Worm (Caenorhabditis elegans): ENCODE measurements around the gene pals-21.

pals-21 gene

ce11 chrIII:1401497-1401990 is 21.1 kb upstream of the pals-21 start, which contains the start of gene pals-19:
pals-19 (plus strand) TSS chrIII:1401940.
- TF ChIP-seq unc-55 (GFP tag; optimal IDR thresholded peaks at IDR 0.05) (no peak), fos-1 (tag; optimal IDR thresholded peaks at IDR 0.05) (peak; percentile 82)

ce11 chrIII:1399670-1400069 is 19.2 kb upstream of the pals-21 start, which contains the start of gene pals-16:
pals-16 (plus strand) TSS chrIII:1399970.
- TF ChIP-seq C34F6.9 (tag; optimal IDR thresholded peaks at IDR 0.05) (no peak), nhr-129 (tag; optimal IDR thresholded peaks at IDR 0.05) (no peak), mdl-1 (tag; optimal IDR thresholded peaks at IDR 0.05) (no peak), F13H6.1 (tag; optimal IDR thresholded peaks at IDR 0.05) (no peak), crh-2 (tag; optimal IDR thresholded peaks at IDR 0.05) (no peak), elt-3 (tag; optimal IDR thresholded peaks at IDR 0.05) (no peak), Y55F3AM.14 (GFP tag; optimal IDR thresholded peaks at IDR 0.05) (no peak), egl-27 (tag; optimal IDR thresholded peaks at IDR 0.05) (no peak), gmeb-1 (tag; optimal IDR thresholded peaks at IDR 0.05) (no peak), alr-1 (tag; optimal IDR thresholded peaks at IDR 0.05) (no peak), nhr-237 (tag; optimal IDR thresholded peaks at IDR 0.05) (no peak), sma-9 (GFP tag; optimal IDR thresholded peaks at IDR 0.05) (no peak), sma-9 (tag; optimal IDR thresholded peaks at IDR 0.05) (no peak), ztf-4 (tag; optimal IDR thresholded peaks at IDR 0.05) (no peak), mab-5 (tag; optimal IDR thresholded peaks at IDR 0.05) (no peak), peb-1 (tag; optimal IDR thresholded peaks at IDR 0.05) (no peak), nhr-25 (tag; optimal IDR thresholded peaks at IDR 0.05) (no peak), fos-1 (tag; optimal IDR thresholded peaks at IDR 0.05) (no peak), aly-2 (tag; optimal IDR thresholded peaks at IDR 0.05) (no peak)

ce11 chrIII:1398183-1398582 is 17.7 kb upstream of the pals-21 start:
- no peak for TF ChIP-seq sem-4 (tag; optimal IDR thresholded peaks at IDR 0.05)
- TF ChIP-seq mab-5 (tag; optimal IDR thresholded peaks at IDR 0.05): no peak
- TF ChIP-seq fos-1 (tag; optimal IDR thresholded peaks at IDR 0.05): peak; percentile 91
- peak; percentile 45 for TF ChIP-seq sma-9 (GFP tag; optimal IDR thresholded peaks at IDR 0.05)
- no peak for TF ChIP-seq sma-9 (tag; optimal IDR thresholded peaks at IDR 0.05)

ce11 chrIII:1395355-1395754 is 14.9 kb upstream of the pals-21 start:
- no peak for TF ChIP-seq nhr-23 (tag; optimal IDR thresholded peaks at IDR 0.05)
- TF ChIP-seq fos-1 (tag; optimal IDR thresholded peaks at IDR 0.05): peak; percentile 49
- no peak for TF ChIP-seq nhr-77 (tag; optimal IDR thresholded peaks at IDR 0.05)

ce11 chrIII:1392763-1393162 is 12.3 kb upstream of the pals-21 start:
- TF ChIP-seq sma-9 (GFP tag; optimal IDR thresholded peaks at IDR 0.05) (peak; percentile 2), sma-9 (tag; optimal IDR thresholded peaks at IDR 0.05) (no peak), F13H6.1 (tag; optimal IDR thresholded peaks at IDR 0.05) (peak; percentile 6), ztf-1 (GFP tag; conservative IDR thresholded peaks at IDR 0.05) (no peak), mbf-1 (tag; optimal IDR thresholded peaks at IDR 0.05) (no peak), aly-2 (tag; optimal IDR thresholded peaks at IDR 0.05) (no peak), ceh-82 (tag; optimal IDR thresholded peaks at IDR 0.05) (no peak), Y55F3AM.14 (GFP tag; optimal IDR thresholded peaks at IDR 0.05) (no peak), fos-1 (tag; optimal IDR thresholded peaks at IDR 0.05) (peak; percentile 84), nhr-129 (tag; optimal IDR thresholded peaks at IDR 0.05) (no peak), dmd-4 (tag; optimal IDR thresholded peaks at IDR 0.05) (no peak), crh-2 (tag; optimal IDR thresholded peaks at IDR 0.05) (peak; percentile 44), ama-1 (optimal IDR thresholded peaks at IDR 0.05) (no peak), gmeb-1 (tag; optimal IDR thresholded peaks at IDR 0.05) (peak; percentile 21), nhr-6 (tag; optimal IDR thresholded peaks at IDR 0.05) (no peak), zag-1 (tag; optimal IDR thresholded peaks at IDR 0.05) (no peak), blmp-1 (tag; optimal IDR thresholded peaks at IDR 0.05; ENCODE audit: insufficient read depth) (no peak), mab-5 (tag; optimal IDR thresholded peaks at IDR 0.05) (no peak), lsy-2 (tag; optimal IDR thresholded peaks at IDR 0.05) (no peak), skn-1 (tag; optimal IDR thresholded peaks at IDR 0.05) (no peak), elt-1 (tag; optimal IDR thresholded peaks at IDR 0.05) (no peak), nhr-10 (tag; optimal IDR thresholded peaks at IDR 0.05) (no peak), ZK546.5 (tag; optimal IDR thresholded peaks at IDR 0.05) (no peak), peb-1 (tag; optimal IDR thresholded peaks at IDR 0.05) (no peak), sma-3 (GFP tag; optimal IDR thresholded peaks at IDR 0.05) (peak; percentile 26), egl-27 (tag; optimal IDR thresholded peaks at IDR 0.05) (no peak), alr-1 (tag; optimal IDR thresholded peaks at IDR 0.05) (no peak)
